Worm (Caenorhabditis elegans) whole organism, L3 larva: ENCODE data around the gene irld-65.

Source experiments
- R02D3.7 ChIP-seq: fragments of 150-350 bp; optimal IDR thresholded peaks from 2 replicates; lab custom pipeline; 2014; ENCODE audit warnings: missing biosample characterization, missing genetic modification characterization
- ama-1 ChIP-seq: fragments of 150-350 bp; optimal IDR thresholded peaks from 2 replicates; lab custom pipeline; 2018
- ceh-16 ChIP-seq: sonication (generic microtip); optimal IDR thresholded peaks from 2 replicates; lab custom pipeline; 2017; ENCODE audit warnings: missing biosample characterization, missing genetic modification characterization
- ceh-9 ChIP-seq: sonication (generic microtip); optimal IDR thresholded peaks from 2 replicates; lab custom pipeline; 2018; ENCODE audit warnings: missing biosample characterization, missing genetic modification characterization
- daf-12 ChIP-seq: fragments of 150-350 bp; optimal IDR thresholded peaks from 2 replicates; lab custom pipeline; 2014; ENCODE audit warnings: missing biosample characterization, missing genetic modification reagents, missing genetic modification characterization
- egl-27 ChIP-seq: sonication (generic microtip); optimal IDR thresholded peaks from 4 replicates; lab custom pipeline; 2017; ENCODE audit warnings: missing biosample characterization, missing genetic modification reagents, missing genetic modification characterization
- egl-5 ChIP-seq: fragments of 150-350 bp; optimal IDR thresholded peaks from 2 replicates; lab custom pipeline; 2017; ENCODE audit warnings: missing biosample characterization, missing genetic modification reagents, missing genetic modification characterization, inconsistent platforms
- elt-2 ChIP-seq: sonication (generic microtip); optimal IDR thresholded peaks from 2 replicates; lab custom pipeline; 2016; ENCODE audit warnings: missing genetic modification reagents, mild to moderate bottlenecking, missing genetic modification characterization, missing compliant biosample characterization
- elt-3 ChIP-seq, 3 experiments: fragments of 150-350 bp in 1 of 3; sonication (generic microtip) in 2 of 3; optimal IDR thresholded peaks; 2 replicates in 2 of 3; 4 replicates in 1 of 3; lab custom pipeline; 2014 to 2017; ENCODE audit warnings: missing biosample characterization in 3 of 3, missing genetic modification characterization in 3 of 3
- eor-1 ChIP-seq, 2 experiments: fragments of 150-350 bp; optimal IDR thresholded peaks; 2 replicates each; lab custom pipeline; 2014 to 2018; ENCODE audit warnings: missing biosample characterization in 2 of 2, missing genetic modification characterization in 2 of 2
- fkh-2 ChIP-seq: fragments of 150-350 bp; optimal IDR thresholded peaks from 2 replicates; lab custom pipeline; 2014; ENCODE audit warnings: missing biosample characterization, missing genetic modification reagents, missing genetic modification characterization
- fos-1 ChIP-seq: fragments of 150-350 bp; optimal IDR thresholded peaks from 2 replicates; lab custom pipeline; 2014; ENCODE audit warnings: missing biosample characterization, missing genetic modification characterization
- jun-1 ChIP-seq: fragments of 150-350 bp; optimal IDR thresholded peaks from 2 replicates; lab custom pipeline; 2014; ENCODE audit warnings: missing biosample characterization, missing genetic modification reagents, missing genetic modification characterization
- lin-15B ChIP-seq: fragments of 150-350 bp; optimal IDR thresholded peaks from 2 replicates; lab custom pipeline; 2014; ENCODE audit warnings: missing biosample characterization, missing genetic modification characterization
- lin-39 ChIP-seq: fragments of 150-350 bp; optimal IDR thresholded peaks from 2 replicates; lab custom pipeline; 2018; ENCODE audit warnings: missing biosample characterization, missing genetic modification reagents, missing genetic modification characterization
- lsy-12 ChIP-seq: sonication (generic microtip); optimal IDR thresholded peaks from 2 replicates; lab custom pipeline; 2016; ENCODE audit warnings: mild to moderate bottlenecking, missing genetic modification characterization, missing compliant biosample characterization
- mdl-1 ChIP-seq: fragments of 150-350 bp; optimal IDR thresholded peaks from 2 replicates; lab custom pipeline; 2014; ENCODE audit warnings: missing biosample characterization, missing genetic modification characterization
- nfya-1 ChIP-seq: sonication (generic microtip); optimal IDR thresholded peaks from 2 replicates; lab custom pipeline; 2017; ENCODE audit warnings: missing genetic modification characterization, mild to moderate bottlenecking, missing compliant biosample characterization, antibody characterized with exemption, moderate library complexity; ENCODE audit not compliant: insufficient read depth
- nhr-11 ChIP-seq: fragments of 150-350 bp; optimal IDR thresholded peaks from 2 replicates; lab custom pipeline; 2014; ENCODE audit warnings: missing biosample characterization, missing genetic modification characterization
- nhr-12 ChIP-seq: fragments of 150-350 bp; optimal IDR thresholded peaks from 2 replicates; lab custom pipeline; 2014; ENCODE audit warnings: missing biosample characterization, missing genetic modification characterization
- nhr-23 ChIP-seq: fragments of 150-350 bp; optimal IDR thresholded peaks from 2 replicates; lab custom pipeline; 2014; ENCODE audit warnings: missing biosample characterization, missing genetic modification reagents, missing genetic modification characterization
- nhr-237 ChIP-seq: fragments of 150-350 bp; optimal IDR thresholded peaks from 2 replicates; lab custom pipeline; 2014; ENCODE audit warnings: missing biosample characterization, missing genetic modification characterization
- nhr-25 ChIP-seq: sonication (generic microtip); optimal IDR thresholded peaks from 2 replicates; lab custom pipeline; 2017; ENCODE audit warnings: missing biosample characterization, missing genetic modification characterization
- nhr-28 ChIP-seq: fragments of 150-350 bp; optimal IDR thresholded peaks from 2 replicates; lab custom pipeline; 2014; ENCODE audit warnings: missing biosample characterization, missing genetic modification characterization
- nhr-43 ChIP-seq: sonication (generic microtip); optimal IDR thresholded peaks from 2 replicates; lab custom pipeline; 2016; ENCODE audit warnings: mild to moderate bottlenecking, missing genetic modification characterization, missing compliant biosample characterization; ENCODE audit not compliant: poor library complexity, severe bottlenecking
- nhr-67 ChIP-seq: fragments of 150-350 bp; optimal IDR thresholded peaks from 2 replicates; lab custom pipeline; 2014; ENCODE audit warnings: missing biosample characterization, missing genetic modification characterization
- nhr-76 ChIP-seq: fragments of 150-350 bp; sonication (generic microtip); optimal IDR thresholded peaks from 5 replicates; lab custom pipeline; 2014; ENCODE audit warnings: missing biosample characterization, missing genetic modification characterization
- pha-4 ChIP-seq: fragments of 150-350 bp; optimal IDR thresholded peaks from 2 replicates; lab custom pipeline; 2014; ENCODE audit warnings: missing biosample characterization, missing genetic modification reagents, missing genetic modification characterization
- pqm-1 ChIP-seq: fragments of 150-350 bp; optimal IDR thresholded peaks from 2 replicates; lab custom pipeline; 2017; ENCODE audit warnings: missing biosample characterization, missing genetic modification characterization, inconsistent platforms
- sea-2 ChIP-seq: fragments of 150-350 bp; sonication (generic microtip); optimal IDR thresholded peaks from 4 replicates; lab custom pipeline; 2014; ENCODE audit warnings: missing biosample characterization, missing genetic modification reagents, missing genetic modification characterization
- skn-1 ChIP-seq: fragments of 150-350 bp; optimal IDR thresholded peaks from 2 replicates; lab custom pipeline; 2014; ENCODE audit warnings: missing biosample characterization, missing genetic modification characterization
- snpc-4 ChIP-seq: fragments of 150-350 bp; optimal IDR thresholded peaks from 2 replicates; lab custom pipeline; 2014; ENCODE audit warnings: missing biosample characterization, missing genetic modification characterization
- tbx-2 ChIP-seq: sonication (generic microtip); optimal IDR thresholded peaks from 2 replicates; lab custom pipeline; 2016; ENCODE audit warnings: mild to moderate bottlenecking, missing genetic modification characterization, missing compliant biosample characterization
- unc-39 ChIP-seq: sonication (generic microtip); optimal IDR thresholded peaks from 4 replicates; lab custom pipeline; 2017; ENCODE audit warnings: missing biosample characterization, missing genetic modification characterization
- zag-1 ChIP-seq: fragments of 150-350 bp; optimal IDR thresholded peaks from 2 replicates; lab custom pipeline; 2014; ENCODE audit warnings: missing biosample characterization, missing genetic modification characterization
- ztf-4 ChIP-seq: fragments of 150-350 bp; optimal IDR thresholded peaks from 2 replicates; lab custom pipeline; 2014; ENCODE audit warnings: missing biosample characterization, missing genetic modification characterization

Gene irld-65

ce11 chrII:2925032-2925431, 12.7 kb downstream of the irld-65 start:
- TF ChIP-seq nfya-1 (tag; lab: Kevin White, UChicago) (no peak), snpc-4 (tag; lab: Kevin White, UChicago) (no peak), nhr-25 (no peak), nhr-11 (no peak), mdl-1 (tag; lab: Kevin White, UChicago) (no peak), tbx-2 (tag; lab: Kevin White, UChicago) (no peak), unc-39 (tag; lab: Kevin White, UChicago) (no peak), nhr-237 (tag; lab: Kevin White, UChicago) (no peak), daf-12 (no peak), nhr-28 (tag; lab: Kevin White, UChicago) (no peak), lin-39 (tag; lab: Kevin White, UChicago) (no peak), elt-3 (tag; optimal IDR thresholded peaks at IDR 0.05; lab: Kevin White, UChicago) (no peak), nhr-43 (tag; lab: Kevin White, UChicago) (no peak), nhr-76 (tag; lab: Kevin White, UChicago) (no peak), ama-1 (lab: Kevin White, UChicago) (no peak), R02D3.7 (tag; lab: Kevin White, UChicago) (no peak), sea-2 (no peak), nhr-12 (tag; lab: Kevin White, UChicago) (no peak)
- TF ChIP-seq, all 47 proteins: peak for 0

- TF ChIP-seq nhr-237 (tag; lab: Kevin White, UChicago) (no peak), fos-1 (tag; lab: Kevin White, UChicago) (no peak), egl-27 (tag; lab: Kevin White, UChicago) (no peak), elt-2 (tag; lab: Kevin White, UChicago) (peak; percentile 30), zag-1 (tag; lab: Kevin White, UChicago) (no peak), jun-1 (tag; lab: Kevin White, UChicago) (no peak), fkh-2 (no peak), tbx-2 (tag; lab: Kevin White, UChicago) (no peak), eor-1 (tag; optimal IDR thresholded peaks at IDR 0.05; lab: Kevin White, UChicago) (no peak)
Observed at ce11 chrII:2923617-2924016, 14.1 kb downstream of the irld-65 start, which contains the start of gene ZK355.2. Gene ZK355.2 (plus strand): TSS chrII:2923917.

ce11 chrII:2922782-2923181, 15.0 kb downstream of the irld-65 start:
- no peak for TF ChIP-seq nhr-12 (tag; lab: Kevin White, UChicago)
- no peak for TF ChIP-seq nhr-76 (tag; lab: Kevin White, UChicago)
- no peak for TF ChIP-seq ztf-4 (tag; lab: Kevin White, UChicago)
- no peak for TF ChIP-seq tbx-2 (tag; lab: Kevin White, UChicago)
- no peak for TF ChIP-seq ama-1 (lab: Kevin White, UChicago)
- TF ChIP-seq jun-1 (tag; lab: Kevin White, UChicago): no peak
- no peak for TF ChIP-seq pha-4
- TF ChIP-seq nhr-23 (tag; lab: Kevin White, UChicago): no peak
- no peak for TF ChIP-seq lin-15B (tag; lab: Kevin White, UChicago)
- no peak for TF ChIP-seq egl-5 (tag; lab: Kevin White, UChicago)

ce11 chrII:2922359-2922758, 15.4 kb downstream of the irld-65 start:
- TF ChIP-seq pqm-1 (tag; lab: Kevin White, UChicago) (peak; percentile 35), eor-1 (tag; optimal IDR thresholded peaks at IDR 0.05; lab: Kevin White, UChicago) (no peak), ceh-16 (tag; lab: Kevin White, UChicago) (no peak), tbx-2 (tag; lab: Kevin White, UChicago) (no peak), nhr-28 (tag; lab: Kevin White, UChicago) (no peak), unc-39 (tag; lab: Kevin White, UChicago) (no peak), ama-1 (lab: Kevin White, UChicago) (peak; percentile 73), ceh-9 (tag; lab: Kevin White, UChicago) (no peak), lsy-12 (tag; lab: Kevin White, UChicago) (no peak), skn-1 (tag; lab: Kevin White, UChicago) (no peak), elt-2 (tag; lab: Kevin White, UChicago) (peak; percentile 77), nhr-12 (tag; lab: Kevin White, UChicago) (no peak), snpc-4 (tag; lab: Kevin White, UChicago) (no peak), nhr-67 (no peak), pha-4 (peak; percentile 2)
